Worm (Caenorhabditis elegans) whole organism, L4/young adult: Measurements from ENCODE around the gene C06B3.1.

Source experiments
- W03F9.2 ChIP-seq: fragments of 150-350 bp; optimal IDR thresholded peaks from 2 replicates; lab custom pipeline; 2014; ENCODE audit warnings: missing biosample characterization, missing genetic modification characterization
- dao-5 ChIP-seq: sonication (generic microtip); optimal IDR thresholded peaks from 2 replicates; lab custom pipeline; 2016; ENCODE audit warnings: missing genotype, missing genetic modification characterization, moderate library complexity, missing compliant biosample characterization
- him-1 ChIP-seq: sonication (generic microtip); optimal IDR thresholded peaks from 2 replicates; lab custom pipeline; 2016; ENCODE audit warnings: missing genotype, missing genetic modification reagents, missing genetic modification characterization, missing compliant biosample characterization

ce11 chrV:13898356-13898755 is 4.2 kb upstream of the C06B3.1 start, which contains the start of gene cyp-35C1:
- no peak for TF ChIP-seq him-1
- no peak for TF ChIP-seq dao-5 (tag; lab: Kevin White, UChicago)
- no peak for TF ChIP-seq W03F9.2 (tag; lab: Kevin White, UChicago)
